In the genomic region with DNA sequence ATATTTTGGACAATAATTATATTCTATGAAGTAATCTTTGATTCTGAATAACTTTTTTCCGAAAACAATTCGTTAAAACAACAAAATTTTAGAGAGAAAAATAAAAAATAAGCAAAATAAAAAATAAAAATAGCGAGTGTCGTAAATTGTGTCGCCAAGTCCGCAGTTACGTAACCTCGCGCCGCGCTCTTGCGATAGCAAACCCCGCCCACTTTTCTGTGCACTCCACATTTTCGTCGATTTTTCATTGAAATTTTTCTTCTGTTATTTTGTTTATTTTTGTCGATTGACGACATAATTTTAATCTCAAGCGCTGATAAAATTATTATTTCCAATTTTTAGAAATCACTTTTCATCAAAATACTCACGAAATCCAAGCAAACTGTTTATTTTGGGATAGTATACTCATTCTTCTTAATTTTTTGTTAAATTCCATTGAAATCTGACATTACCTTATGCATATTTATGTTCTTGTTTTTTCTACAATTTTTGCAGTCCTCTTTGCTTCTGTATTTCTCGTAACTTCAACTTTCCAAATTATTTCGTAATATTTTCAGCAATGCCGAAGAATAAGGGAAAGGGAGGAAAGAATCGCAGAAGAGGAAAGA, we compare ENCODE assay signal across 4 worm cellular contexts.
TF ChIP-seq lines count a peak whose summit lies in the region.

TSS of gene eif-1.A (plus strand) at position 558 of the 608 bp plus-strand sequence.

TF ChIP-seq in whole organism, L2 larva, 48 proteins besides CTCF, POLR2A, EP300 and RAD21 (continues in another document):
- TF ChIP-seq sma-9 (GFP tag; optimal IDR thresholded peaks at IDR 0.05; lab: Kevin White, UChicago) (peak; percentile 11), sma-9 (tag; optimal IDR thresholded peaks at IDR 0.05; lab: Kevin White, UChicago) (no peak), ztf-4 (tag; optimal IDR thresholded peaks at IDR 0.05; lab: Kevin White, UChicago) (no peak), ztf-1 (GFP tag; conservative IDR thresholded peaks at IDR 0.05; lab: Robert Waterston, UW) (no peak), ceh-16 (tag; optimal IDR thresholded peaks at IDR 0.05; lab: Kevin White, UChicago) (peak; percentile 16), nhr-23 (tag; optimal IDR thresholded peaks at IDR 0.05; lab: Kevin White, UChicago) (no peak), snpc-4 (tag; optimal IDR thresholded peaks at IDR 0.05; lab: Kevin White, UChicago) (peak; percentile 33), nhr-237 (tag; optimal IDR thresholded peaks at IDR 0.05; lab: Kevin White, UChicago) (no peak), fos-1 (tag; optimal IDR thresholded peaks at IDR 0.05; lab: Kevin White, UChicago) (peak; percentile 33), R02D3.7 (tag; optimal IDR thresholded peaks at IDR 0.05; lab: Kevin White, UChicago) (no peak), sem-4 (tag; optimal IDR thresholded peaks at IDR 0.05; lab: Kevin White, UChicago) (no peak), nhr-25 (tag; optimal IDR thresholded peaks at IDR 0.05; lab: Kevin White, UChicago) (peak; percentile 3), alr-1 (tag; optimal IDR thresholded peaks at IDR 0.05; lab: Kevin White, UChicago) (no peak), elt-1 (tag; optimal IDR thresholded peaks at IDR 0.05; lab: Kevin White, UChicago) (no peak), nhr-10 (tag; optimal IDR thresholded peaks at IDR 0.05; lab: Kevin White, UChicago) (no peak), mab-5 (tag; optimal IDR thresholded peaks at IDR 0.05; lab: Kevin White, UChicago) (no peak), ceh-82 (tag; optimal IDR thresholded peaks at IDR 0.05; lab: Kevin White, UChicago) (no peak), lin-39 (tag; optimal IDR thresholded peaks at IDR 0.05; lab: Kevin White, UChicago) (no peak), nhr-21 (tag; optimal IDR thresholded peaks at IDR 0.05; lab: Kevin White, UChicago) (no peak), lsy-2 (tag; optimal IDR thresholded peaks at IDR 0.05; lab: Kevin White, UChicago) (peak in 1 of 2 experiments; percentile 80), lin-13 (GFP tag; optimal IDR thresholded peaks at IDR 0.05; lab: Kevin White, UChicago) (peak; percentile 58), F13H6.1 (tag; optimal IDR thresholded peaks at IDR 0.05; lab: Kevin White, UChicago) (peak; percentile 21)

TF ChIP-seq in whole organism, L4 larva, 104 proteins besides CTCF, POLR2A, EP300 and RAD21 (continues in another document):
- peak; percentile 37 for TF ChIP-seq dve-1 (tag; optimal IDR thresholded peaks at IDR 0.05; lab: Kevin White, UChicago; ENCODE audit: insufficient read depth)
- TF ChIP-seq nhr-48 (tag; optimal IDR thresholded peaks at IDR 0.05; lab: Kevin White, UChicago) = no peak
- TF ChIP-seq fos-1 (tag; optimal IDR thresholded peaks at IDR 0.05; lab: Kevin White, UChicago) = no peak
- TF ChIP-seq lim-7 (GFP tag; IDR thresholded peaks at IDR 0.05; lab: Robert Waterston, UW) = no peak
- no peak for TF ChIP-seq vab-7 (GFP tag; IDR thresholded peaks at IDR 0.05; lab: Robert Waterston, UW)
- TF ChIP-seq sdz-12 (GFP tag; optimal IDR thresholded peaks at IDR 0.05; lab: Kevin White, UChicago) = no peak
- TF ChIP-seq rbr-2 (tag; optimal IDR thresholded peaks at IDR 0.05; lab: Kevin White, UChicago) = peak; percentile 24
- no peak for TF ChIP-seq Y48G9A.11 (GFP tag; IDR thresholded peaks at IDR 0.05; lab: Robert Waterston, UW)
- TF ChIP-seq hlh-11 (tag; optimal IDR thresholded peaks at IDR 0.05; lab: Kevin White, UChicago) = peak; percentile 29
- TF ChIP-seq set-16 (GFP tag; IDR thresholded peaks at IDR 0.05; lab: Robert Waterston, UW) = no peak
- no peak for TF ChIP-seq unc-39 (tag; optimal IDR thresholded peaks at IDR 0.05; lab: Kevin White, UChicago)
- TF ChIP-seq ceh-32 (tag; optimal IDR thresholded peaks at IDR 0.05; lab: Kevin White, UChicago; ENCODE audit: poor library complexity) = no peak
- peak; percentile 51 for TF ChIP-seq nhr-28 (tag; optimal IDR thresholded peaks at IDR 0.05; lab: Kevin White, UChicago)
- no peak for TF ChIP-seq F26F4.8 (GFP tag; conservative IDR thresholded peaks at IDR 0.05; lab: Robert Waterston, UW)
- no peak for TF ChIP-seq ztf-7 (tag; optimal IDR thresholded peaks at IDR 0.05; lab: Kevin White, UChicago)
- peak; percentile 47 for TF ChIP-seq dpl-1 (GFP tag; optimal IDR thresholded peaks at IDR 0.05; lab: Kevin White, UChicago)
- no peak for TF ChIP-seq nhr-237 (tag; optimal IDR thresholded peaks at IDR 0.05; lab: Kevin White, UChicago)
- TF ChIP-seq lin-13 (GFP tag; optimal IDR thresholded peaks at IDR 0.05; lab: Kevin White, UChicago) = no peak
- TF ChIP-seq mes-2 (tag; optimal IDR thresholded peaks at IDR 0.05; lab: Kevin White, UChicago; ENCODE audit: poor library complexity, severe bottlenecking) = peak; percentile 87
- TF ChIP-seq mep-1 (tag; optimal IDR thresholded peaks at IDR 0.05; lab: Kevin White, UChicago) = peak; percentile 61
- peak; percentile 66 for TF ChIP-seq lin-38 (GFP tag; IDR thresholded peaks at IDR 0.05; lab: Robert Waterston, UW)

TF ChIP-seq in whole organism, late embryonic, 69 proteins besides CTCF, POLR2A, EP300 and RAD21:
- peak; percentile 7 for TF ChIP-seq unc-42 (tag; optimal IDR thresholded peaks at IDR 0.05; lab: Kevin White, UChicago)
- peak; percentile 37 for TF ChIP-seq ceh-31 (tag; optimal IDR thresholded peaks at IDR 0.05; lab: Kevin White, UChicago)
- no peak for TF ChIP-seq ceh-2 (tag; optimal IDR thresholded peaks at IDR 0.05; lab: Kevin White, UChicago)
- TF ChIP-seq pat-9 (tag; optimal IDR thresholded peaks at IDR 0.05; lab: Kevin White, UChicago) = no peak
- no peak for TF ChIP-seq ttx-3 (tag; optimal IDR thresholded peaks at IDR 0.05; lab: Kevin White, UChicago)
- peak; percentile 68 for TF ChIP-seq elt-2 (tag; optimal IDR thresholded peaks at IDR 0.05; lab: Kevin White, UChicago)
- TF ChIP-seq pax-1 (tag; optimal IDR thresholded peaks at IDR 0.05; lab: Kevin White, UChicago) = no peak
- no peak for TF ChIP-seq F13H6.1 (tag; optimal IDR thresholded peaks at IDR 0.05; lab: Kevin White, UChicago)
- no peak for TF ChIP-seq dmd-4 (tag; optimal IDR thresholded peaks at IDR 0.05; lab: Kevin White, UChicago; ENCODE audit: borderline replicate concordance)
- peak; percentile 25 for TF ChIP-seq ceh-18 (tag; optimal IDR thresholded peaks at IDR 0.05; lab: Kevin White, UChicago)
- TF ChIP-seq K02D7.2 (tag; optimal IDR thresholded peaks at IDR 0.05; lab: Kevin White, UChicago) = no peak
- TF ChIP-seq nhr-11 (tag; optimal IDR thresholded peaks at IDR 0.05; lab: Kevin White, UChicago) = no peak
- TF ChIP-seq ceh-34 (tag; optimal IDR thresholded peaks at IDR 0.05; lab: Kevin White, UChicago) = peak; percentile 20
- peak; percentile 59 for TF ChIP-seq nfya-1 (tag; optimal IDR thresholded peaks at IDR 0.05; lab: Kevin White, UChicago)
- TF ChIP-seq ref-2 (tag; optimal IDR thresholded peaks at IDR 0.05; lab: Kevin White, UChicago) = no peak
- no peak for TF ChIP-seq ceh-45 (GFP tag; IDR thresholded peaks at IDR 0.05; lab: Robert Waterston, UW)
- no peak for TF ChIP-seq lim-6 (tag; optimal IDR thresholded peaks at IDR 0.05; lab: Kevin White, UChicago)
- no peak for TF ChIP-seq ceh-22 (tag; optimal IDR thresholded peaks at IDR 0.05; lab: Kevin White, UChicago)
- TF ChIP-seq tbx-7 (tag; optimal IDR thresholded peaks at IDR 0.05; lab: Kevin White, UChicago) = no peak
- TF ChIP-seq ceh-14 (tag; optimal IDR thresholded peaks at IDR 0.05; lab: Kevin White, UChicago) = peak; percentile 31
- no peak for TF ChIP-seq hlh-15 (tag; optimal IDR thresholded peaks at IDR 0.05; lab: Kevin White, UChicago)
- TF ChIP-seq tbx-2 (tag; optimal IDR thresholded peaks at IDR 0.05; lab: Kevin White, UChicago) = peak; percentile 23
- TF ChIP-seq ceh-19 (GFP tag; optimal IDR thresholded peaks at IDR 0.05; lab: Kevin White, UChicago) = no peak
- peak; percentile 26 for TF ChIP-seq K09A11.1 (tag; optimal IDR thresholded peaks at IDR 0.05; lab: Kevin White, UChicago; ENCODE audit: insufficient read depth)
- no peak for TF ChIP-seq hlh-13 (GFP tag; optimal IDR thresholded peaks at IDR 0.05; lab: Kevin White, UChicago)
TF ChIP-seq in whole organism, late embryonic: peak in this region for 9.

TF ChIP-seq in whole organism, mixed stage, embryonic, 35 proteins besides CTCF, POLR2A, EP300 and RAD21 (continues in another document):
- peak; percentile 50 for TF ChIP-seq hlh-1 (tag; optimal IDR thresholded peaks at IDR 0.05; lab: Kevin White, UChicago)
- peak; percentile 41 for TF ChIP-seq nhr-237 (tag; optimal IDR thresholded peaks at IDR 0.05; lab: Kevin White, UChicago)
- TF ChIP-seq lin-32 (GFP tag; optimal IDR thresholded peaks at IDR 0.05; lab: Kevin White, UChicago) = no peak
- no peak for TF ChIP-seq mab-5 (tag; optimal IDR thresholded peaks at IDR 0.05; lab: Kevin White, UChicago)
- TF ChIP-seq bed-3 (GFP tag; optimal IDR thresholded peaks at IDR 0.05; lab: Kevin White, UChicago) = no peak
- TF ChIP-seq ceh-83 (GFP tag; optimal IDR thresholded peaks at IDR 0.05; lab: Kevin White, UChicago) = no peak
- TF ChIP-seq ztf-11 (tag; optimal IDR thresholded peaks at IDR 0.05; lab: Kevin White, UChicago) = no peak
- peak; percentile 33 for TF ChIP-seq pha-4 (tag; optimal IDR thresholded peaks at IDR 0.05; lab: Kevin White, UChicago)
- TF ChIP-seq ham-2 (GFP tag; optimal IDR thresholded peaks at IDR 0.05; lab: Kevin White, UChicago) = peak; percentile 11
- no peak for TF ChIP-seq flh-1 (GFP tag; optimal IDR thresholded peaks at IDR 0.05; lab: Kevin White, UChicago)
- TF ChIP-seq nhr-2 (tag; optimal IDR thresholded peaks at IDR 0.05; lab: Kevin White, UChicago) = no peak
- TF ChIP-seq ceh-39 (tag; optimal IDR thresholded peaks at IDR 0.05; lab: Kevin White, UChicago) = peak; percentile 5
- TF ChIP-seq elt-3 (tag; optimal IDR thresholded peaks at IDR 0.05; lab: Kevin White, UChicago) = no peak
- no peak for TF ChIP-seq zip-8 (tag; optimal IDR thresholded peaks at IDR 0.05; lab: Kevin White, UChicago)
- no peak for TF ChIP-seq snpc-4 (tag; optimal IDR thresholded peaks at IDR 0.05; lab: Kevin White, UChicago)
- peak; percentile 2 for TF ChIP-seq mls-2 (tag; optimal IDR thresholded peaks at IDR 0.05; lab: Kevin White, UChicago)
- no peak for TF ChIP-seq sem-2 (GFP tag; optimal IDR thresholded peaks at IDR 0.05; lab: Kevin White, UChicago)
- no peak for TF ChIP-seq ceh-43 (GFP tag; optimal IDR thresholded peaks at IDR 0.05; lab: Kevin White, UChicago)
- TF ChIP-seq lin-13 (tag; optimal IDR thresholded peaks at IDR 0.05; lab: Kevin White, UChicago) = peak; percentile 44
- peak; percentile 22 for TF ChIP-seq sptf-1 (tag; optimal IDR thresholded peaks at IDR 0.05; lab: Kevin White, UChicago)
- TF ChIP-seq mep-1 (tag; optimal IDR thresholded peaks at IDR 0.05; lab: Kevin White, UChicago) = peak; percentile 79
- no peak for TF ChIP-seq ces-1 (GFP tag; optimal IDR thresholded peaks at IDR 0.05; lab: Kevin White, UChicago)
- TF ChIP-seq nhr-12 (tag; optimal IDR thresholded peaks at IDR 0.05; lab: Kevin White, UChicago) = no peak
- no peak for TF ChIP-seq unc-120 (tag; optimal IDR thresholded peaks at IDR 0.05; lab: Kevin White, UChicago; ENCODE audit: poor library complexity, severe bottlenecking)
- TF ChIP-seq tbx-8 (GFP tag; optimal IDR thresholded peaks at IDR 0.05; lab: Kevin White, UChicago) = no peak
- TF ChIP-seq M03D4.4 (tag; optimal IDR thresholded peaks at IDR 0.05; lab: Kevin White, UChicago) = no peak
- TF ChIP-seq blmp-1 (tag; optimal IDR thresholded peaks at IDR 0.05; lab: Kevin White, UChicago) = no peak
- TF ChIP-seq cnd-1 (tag; optimal IDR thresholded peaks at IDR 0.05; lab: Kevin White, UChicago) = no peak
